Worm (Caenorhabditis elegans): ENCODE data around the gene tbx-8.

tbx-8 gene

DNA sequence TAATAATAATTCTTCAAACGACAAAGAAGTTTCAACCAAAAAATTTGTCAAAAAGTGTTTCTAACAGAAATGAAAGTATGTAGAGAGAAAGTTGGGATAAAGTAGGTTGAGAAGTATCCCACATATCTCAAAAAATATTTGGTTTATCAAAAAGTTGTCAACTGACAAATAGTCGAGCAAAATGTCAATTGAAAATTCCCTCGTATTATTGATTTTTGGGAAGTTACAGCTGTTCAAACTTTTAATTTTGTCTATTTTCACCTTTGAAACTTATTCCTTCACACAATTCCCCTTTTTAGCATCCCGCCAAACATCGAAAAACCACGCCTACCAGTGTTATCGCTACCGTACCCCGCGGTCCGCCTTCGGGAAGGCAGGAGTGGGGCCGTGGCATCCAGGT lies at the start of gene tbx-8:
Gene tbx-8 (plus strand): TSS at position 301 of the 400 bp plus-strand sequence.
- TF ChIP-seq nhr-41 (GFP tag; IDR thresholded peaks at IDR 0.05) (no peak), dmd-8 (GFP tag; IDR thresholded peaks at IDR 0.05) (no peak), zfp-3 (GFP tag; conservative IDR thresholded peaks at IDR 0.05) (no peak), ztf-7 (tag; optimal IDR thresholded peaks at IDR 0.05) (no peak), snpc-4 (tag; optimal IDR thresholded peaks at IDR 0.05) (no peak), ztf-11 (tag; optimal IDR thresholded peaks at IDR 0.05) (no peak), unc-62 (GFP tag; optimal IDR thresholded peaks at IDR 0.05 in 1 of 2) (no peak), unc-62 (tag; optimal IDR thresholded peaks at IDR 0.05) (no peak), F10B5.3 (tag; optimal IDR thresholded peaks at IDR 0.05) (no peak), egl-43 (GFP tag; IDR thresholded peaks at IDR 0.05) (no peak), F37D6.2 (tag; optimal IDR thresholded peaks at IDR 0.05) (no peak), ceh-82 (tag; optimal IDR thresholded peaks at IDR 0.05) (no peak), lin-29 (GFP tag; IDR thresholded peaks at IDR 0.05) (no peak), lim-7 (GFP tag; IDR thresholded peaks at IDR 0.05) (no peak), mxl-2 (GFP tag; conservative IDR thresholded peaks at IDR 0.05) (no peak), nhr-11 (tag; optimal IDR thresholded peaks at IDR 0.05) (no peak), nhr-48 (tag; optimal IDR thresholded peaks at IDR 0.05) (no peak), D1046.2 (GFP tag; IDR thresholded peaks at IDR 0.05) (no peak), ctbp-1 (GFP tag; IDR thresholded peaks at IDR 0.05) (no peak)

DNA sequence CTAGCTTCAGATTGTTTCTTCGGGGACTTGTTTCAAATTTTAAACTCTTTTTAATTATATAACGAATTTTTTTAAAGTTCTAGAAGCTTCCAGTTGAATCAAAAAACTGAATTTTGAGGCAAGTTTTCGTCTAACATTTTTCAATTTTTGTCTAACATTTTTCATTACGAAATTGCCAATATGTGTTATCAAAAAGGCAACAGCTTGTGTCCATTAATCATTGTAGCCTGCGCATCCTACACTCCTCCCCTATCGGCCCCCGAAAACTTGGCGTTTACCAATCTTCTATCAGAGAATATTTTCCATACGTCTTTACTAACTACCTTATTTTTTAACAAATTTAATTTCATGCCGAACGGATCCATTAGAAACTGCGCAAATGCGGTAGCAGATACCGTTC lies 47.1 kb upstream of the tbx-8 start, which contains the start of gene vglu-3:
Gene vglu-3 (plus strand): TSS at position 301 of the 400 bp plus-strand sequence.
- TF ChIP-seq ceh-20 (GFP tag; IDR thresholded peaks at IDR 0.05) (no peak), unc-62 (GFP tag; optimal IDR thresholded peaks at IDR 0.05 in 1 of 2) (peak in 1 of 2 experiments; percentile 72), unc-62 (tag; optimal IDR thresholded peaks at IDR 0.05) (no peak)

DNA sequence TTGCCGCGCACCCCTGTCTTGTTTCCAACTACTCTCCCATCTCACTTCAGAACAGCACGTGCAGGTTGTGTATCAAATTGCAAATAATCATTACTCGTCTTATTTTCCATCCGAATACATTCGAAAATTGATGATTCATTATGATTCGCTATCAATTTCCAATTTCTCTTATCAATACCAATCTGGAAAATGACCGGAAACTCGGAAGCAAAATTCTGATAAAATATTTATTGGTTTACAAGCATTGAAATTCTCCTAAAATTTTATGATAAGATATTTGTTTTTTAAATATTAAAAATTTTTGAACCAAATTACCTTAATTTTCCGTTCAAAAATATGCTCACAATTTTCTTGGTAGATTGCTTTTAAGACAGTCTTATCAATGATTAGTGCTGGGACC lies 41.9 kb upstream of the tbx-8 start:
- no peak for TF ChIP-seq lim-7 (GFP tag; IDR thresholded peaks at IDR 0.05)
- TF ChIP-seq snpc-4 (tag; optimal IDR thresholded peaks at IDR 0.05), result no peak
- TF ChIP-seq fkh-10 (GFP tag; optimal IDR thresholded peaks at IDR 0.05), result no peak
- no peak for TF ChIP-seq gei-8 (GFP tag; optimal IDR thresholded peaks at IDR 0.05)
- TF ChIP-seq D1046.2 (GFP tag; IDR thresholded peaks at IDR 0.05), result no peak
- 0 out of 2 replicates have a peak, but pooled peaks have one; percentile 39 for TF ChIP-seq php-3 (GFP tag; IDR thresholded peaks at IDR 0.05)
- TF ChIP-seq mes-2 (tag; optimal IDR thresholded peaks at IDR 0.05; ENCODE audit: poor library complexity, severe bottlenecking), result no peak
- peak; percentile 21; the same call in 1 of the 2 replicates for TF ChIP-seq dmd-6 (GFP tag; IDR thresholded peaks at IDR 0.05)
- TF ChIP-seq nhr-28 (tag; optimal IDR thresholded peaks at IDR 0.05), result peak; percentile 34
- 0 out of 2 replicates have a peak, but pooled peaks have one; percentile 33 for TF ChIP-seq lin-1 (GFP tag; IDR thresholded peaks at IDR 0.05)
- TF ChIP-seq pqm-1 (tag; optimal IDR thresholded peaks at IDR 0.05), result peak; percentile 58

DNA sequence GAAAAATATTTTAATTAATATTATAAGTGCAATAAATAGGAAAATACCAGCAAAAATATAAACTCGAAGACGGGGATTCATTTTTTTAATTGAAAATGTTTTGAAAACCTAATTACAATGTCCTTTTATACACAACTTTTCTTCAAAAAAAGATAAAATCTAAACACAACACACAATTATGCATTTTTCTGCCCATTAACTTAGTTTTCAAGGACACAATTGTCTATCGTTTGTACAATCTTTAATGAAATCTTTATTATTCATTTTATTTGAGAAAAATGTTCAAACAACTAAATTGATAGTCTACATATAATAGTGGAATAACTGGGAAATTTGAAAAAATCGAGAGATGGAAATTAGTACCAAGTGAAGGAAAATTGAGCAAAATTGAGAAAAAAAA lies 41.1 kb upstream of the tbx-8 start, which contains the start of gene T07A5.1:
Gene T07A5.1 (minus strand): TSS at position 149 of the 400 bp plus-strand sequence.
- no peak for TF ChIP-seq madf-9 (GFP tag; conservative IDR thresholded peaks at IDR 0.05)
- TF ChIP-seq saeg-2 (GFP tag; IDR thresholded peaks at IDR 0.05), result no peak
- TF ChIP-seq daf-19 (GFP tag; conservative IDR thresholded peaks at IDR 0.05), result no peak
- no peak for TF ChIP-seq mes-2 (tag; optimal IDR thresholded peaks at IDR 0.05; ENCODE audit: poor library complexity, severe bottlenecking)
- no peak for TF ChIP-seq nhr-76 (tag; optimal IDR thresholded peaks at IDR 0.05)
- TF ChIP-seq F10B5.3 (tag; optimal IDR thresholded peaks at IDR 0.05), result no peak
- no peak for TF ChIP-seq pqm-1 (tag; optimal IDR thresholded peaks at IDR 0.05)
- TF ChIP-seq nhr-237 (tag; optimal IDR thresholded peaks at IDR 0.05), result no peak
- TF ChIP-seq cey-2 (tag; optimal IDR thresholded peaks at IDR 0.05; ENCODE audit: borderline replicate concordance, insufficient read depth), result no peak
- TF ChIP-seq dpl-1 (GFP tag; optimal IDR thresholded peaks at IDR 0.05), result no peak
- TF ChIP-seq egl-43 (GFP tag; IDR thresholded peaks at IDR 0.05), result no peak
- no peak for TF ChIP-seq ztf-11 (tag; optimal IDR thresholded peaks at IDR 0.05)
- TF ChIP-seq nhr-41 (GFP tag; IDR thresholded peaks at IDR 0.05), result no peak
- TF ChIP-seq mdl-1 (tag; optimal IDR thresholded peaks at IDR 0.05), result no peak
- no peak for TF ChIP-seq dve-1 (tag; optimal IDR thresholded peaks at IDR 0.05; ENCODE audit: insufficient read depth)
- no peak for TF ChIP-seq snpc-1.2 (GFP tag; IDR thresholded peaks at IDR 0.05)
- TF ChIP-seq mxl-3 (GFP tag; optimal IDR thresholded peaks at IDR 0.05), result no peak
- TF ChIP-seq nhr-10 (tag; optimal IDR thresholded peaks at IDR 0.05), result no peak
- TF ChIP-seq lin-1 (GFP tag; IDR thresholded peaks at IDR 0.05), result no peak

Measured in whole organism, L4 larva.